Fruit fly (Drosophila melanogaster): Measurements from ENCODE around the gene vls.
A peak's percentile ranks its signal among the peaks of the same experiment; 100 is the strongest.

vls gene

dm6 chr2L:20065516-20065915 is at the start of gene vls:
TSS of gene vls (minus strand) at chr2L:20065679.
- TF ChIP-seq CG10462 (GFP tag; optimal IDR thresholded peaks at IDR 0.05) = no peak
- TF ChIP-seq amos (GFP tag; IDR thresholded peaks at IDR 0.05; ENCODE audit: partially characterized antibody) = peak; percentile 78
- TF ChIP-seq row (GFP tag; IDR thresholded peaks at IDR 0.05) = peak; percentile 55
- TF ChIP-seq bab2 (GFP tag; optimal IDR thresholded peaks at IDR 0.05) = no peak
- TF ChIP-seq lola (GFP tag; optimal IDR thresholded peaks at IDR 0.05) = no peak
- TF ChIP-seq CG31365 (tag; optimal IDR thresholded peaks at IDR 0.05) = no peak
- TF ChIP-seq pho (GFP tag; optimal IDR thresholded peaks at IDR 0.05) = no peak
- TF ChIP-seq Rfx (GFP tag; IDR thresholded peaks at IDR 0.05) = no peak
- TF ChIP-seq ato (GFP tag; IDR thresholded peaks at IDR 0.05; ENCODE audit: partially characterized antibody) = peak; percentile 73
- no peak for TF ChIP-seq Lpt (GFP tag; optimal IDR thresholded peaks at IDR 0.05)
- TF ChIP-seq CG34224 (GFP tag; IDR thresholded peaks at IDR 0.05; ENCODE audit: partially characterized antibody) = peak; percentile 84
- TF ChIP-seq Max (GFP tag; optimal IDR thresholded peaks at IDR 0.05) = no peak
- no peak for TF ChIP-seq Sox100B (GFP tag; optimal IDR thresholded peaks at IDR 0.05)
- no peak for TF ChIP-seq Med (GFP tag)
- TF ChIP-seq Hsf (GFP tag; optimal IDR thresholded peaks at IDR 0.05) = no peak
- peak; percentile 50 for TF ChIP-seq inv (GFP tag; IDR thresholded peaks at IDR 0.05; ENCODE audit: partially characterized antibody)
- TF ChIP-seq Sry-β (GFP tag; optimal IDR thresholded peaks at IDR 0.05) = peak; percentile 36
- TF ChIP-seq CG4820 (GFP tag; optimal IDR thresholded peaks at IDR 0.05) = no peak
- no peak for TF ChIP-seq aop (GFP tag; IDR thresholded peaks at IDR 0.05)
- TF ChIP-seq CG7372 (GFP tag; IDR thresholded peaks at IDR 0.05) = no peak
- no peak for TF ChIP-seq CG3847 (GFP tag; IDR thresholded peaks at IDR 0.05)
- TF ChIP-seq CG14860 (GFP tag; IDR thresholded peaks at IDR 0.05; ENCODE audit: partially characterized antibody) = peak; percentile 73
- no peak for TF ChIP-seq stc (GFP tag; IDR thresholded peaks at IDR 0.05)
- no peak for TF ChIP-seq sc (optimal IDR thresholded peaks at IDR 0.05)
- no peak for TF ChIP-seq sc (GFP tag; optimal IDR thresholded peaks at IDR 0.05)
- TF ChIP-seq cad (GFP tag; optimal IDR thresholded peaks at IDR 0.05) = no peak
- TF ChIP-seq CTCF (GFP tag; optimal IDR thresholded peaks at IDR 0.05) = no peak
- no peak for TF ChIP-seq phol (tag; optimal IDR thresholded peaks at IDR 0.05)
- no peak for TF ChIP-seq CG6683 (GFP tag; optimal IDR thresholded peaks at IDR 0.05)
- no peak for TF ChIP-seq CG9437 (GFP tag; optimal IDR thresholded peaks at IDR 0.05)
- no peak for TF ChIP-seq sisA (GFP tag; IDR thresholded peaks at IDR 0.05)
- no peak for TF ChIP-seq tin (GFP tag; optimal IDR thresholded peaks at IDR 0.05)
- TF ChIP-seq disco-r (GFP tag; optimal IDR thresholded peaks at IDR 0.05) = no peak
- no peak for TF ChIP-seq CG33213 (GFP tag; optimal IDR thresholded peaks at IDR 0.05)
- TF ChIP-seq CG8359 (GFP tag; optimal IDR thresholded peaks at IDR 0.05; ENCODE audit: borderline replicate concordance) = no peak
- no peak for TF ChIP-seq nmo (GFP tag; optimal IDR thresholded peaks at IDR 0.05)
- peak; percentile 72 for TF ChIP-seq CG16813 (GFP tag; IDR thresholded peaks at IDR 0.05; ENCODE audit: partially characterized antibody)
- no peak for TF ChIP-seq so (GFP tag; IDR thresholded peaks at IDR 0.05)
- no peak for TF ChIP-seq tap (tag; optimal IDR thresholded peaks at IDR 0.05)
- TF ChIP-seq Ravus (GFP tag; IDR thresholded peaks at IDR 0.05) = no peak
- TF ChIP-seq bowl (GFP tag; IDR thresholded peaks at IDR 0.05) = no peak
- TF ChIP-seq CG8924 (tag; optimal IDR thresholded peaks at IDR 0.05) = no peak
- TF ChIP-seq pros (GFP tag; optimal IDR thresholded peaks at IDR 0.05) = no peak
- TF ChIP-seq Hr51 (GFP tag; optimal IDR thresholded peaks at IDR 0.05) = no peak
- peak; percentile 82 for TF ChIP-seq Doc3 (GFP tag; IDR thresholded peaks at IDR 0.05; ENCODE audit: partially characterized antibody)
- no peak for TF ChIP-seq CG34376 (GFP tag; optimal IDR thresholded peaks at IDR 0.05)
- no peak for TF ChIP-seq CG11723 (GFP tag; optimal IDR thresholded peaks at IDR 0.05)
- no peak for TF ChIP-seq Dbx (GFP tag; IDR thresholded peaks at IDR 0.05)
- no peak for TF ChIP-seq CG4424 (GFP tag; optimal IDR thresholded peaks at IDR 0.05)
- TF ChIP-seq bbx (GFP tag; IDR thresholded peaks at IDR 0.05; ENCODE audit: partially characterized antibody) = peak; percentile 75
- TF ChIP-seq HHEX (GFP tag; optimal IDR thresholded peaks at IDR 0.05) = no peak
- no peak for TF ChIP-seq CG10321 (GFP tag; IDR thresholded peaks at IDR 0.05)

All from whole organism, embryonic.